Fruit fly (Drosophila melanogaster) whole organism, embryonic: ENCODE measurements around the gene zye.

Experiments used
- Atf-2 ChIP-seq: fragments of 200-800 bp; sonication (Bioruptor generic); optimal IDR thresholded peaks from 2 replicates; lab custom pipeline; 2016; ENCODE audit warnings: missing biosample characterization, missing genetic modification characterization
- B-H1 ChIP-seq: fragments of 200-800 bp; sonication (Bioruptor generic); IDR thresholded peaks from 3 replicates; pipeline ENCODE4 v1.3.6; 2022; ENCODE audit warnings: missing biosample characterization, missing genetic modification characterization
- CG10147 ChIP-seq: fragments of 200-800 bp; sonication (Bioruptor generic); optimal IDR thresholded peaks from 2 replicates; lab custom pipeline; 2019; ENCODE audit warnings: missing biosample characterization, mild to moderate bottlenecking, missing genetic modification characterization, moderate library complexity
- CG10209 ChIP-seq: fragments of 200-800 bp; sonication (Bioruptor generic); optimal IDR thresholded peaks from 3 replicates; lab custom pipeline; 2017; ENCODE audit warnings: missing biosample characterization, mild to moderate bottlenecking, missing genetic modification characterization, missing genetic modification reagents
- CG10321 ChIP-seq: fragments of 200-800 bp; sonication (Bioruptor generic); IDR thresholded peaks from 2 replicates; pipeline ENCODE4 v1.3.6; 2022; ENCODE audit warnings: missing biosample characterization, missing genetic modification characterization
- CG10979 ChIP-seq: fragments of 200-800 bp; sonication (Bioruptor generic); optimal IDR thresholded peaks from 2 replicates; lab custom pipeline; 2018; ENCODE audit warnings: missing biosample characterization, mild to moderate bottlenecking, missing genetic modification characterization, moderate library complexity
- CG11085 ChIP-seq: fragments of 200-800 bp; sonication (Bioruptor generic); IDR thresholded peaks from 2 replicates; pipeline ENCODE4 v1.3.6; 2022; ENCODE audit warnings: missing biosample characterization, missing genetic modification characterization
- CG11504 ChIP-seq: fragments of 200-800 bp; sonication (Bioruptor generic); optimal IDR thresholded peaks from 3 replicates; lab custom pipeline; 2019; ENCODE audit warnings: missing biosample characterization, mild to moderate bottlenecking, missing genetic modification characterization, moderate library complexity
- CG13894 ChIP-seq: fragments of 200-800 bp; sonication (Bioruptor generic); optimal IDR thresholded peaks from 3 replicates; lab custom pipeline; 2018; ENCODE audit warnings: missing biosample characterization, mild to moderate bottlenecking, missing genetic modification characterization, moderate library complexity
- CG14710 ChIP-seq: fragments of 200-800 bp; sonication (Bioruptor generic); optimal IDR thresholded peaks from 3 replicates; lab custom pipeline; 2019; ENCODE audit warnings: missing biosample characterization, mild to moderate bottlenecking, missing genetic modification characterization, moderate library complexity
- CG14965 ChIP-seq: fragments of 200-800 bp; sonication (Bioruptor generic); optimal IDR thresholded peaks from 2 replicates; lab custom pipeline; 2016; ENCODE audit warnings: missing biosample characterization, missing genetic modification characterization, borderline replicate concordance
- CG1529 ChIP-seq: fragments of 200-800 bp; sonication (Bioruptor generic); optimal IDR thresholded peaks from 3 replicates; lab custom pipeline; 2018; ENCODE audit warnings: missing biosample characterization, missing genetic modification characterization
- CG15479 ChIP-seq: fragments of 200-800 bp; sonication (Bioruptor generic); optimal IDR thresholded peaks from 3 replicates; lab custom pipeline; 2019; ENCODE audit warnings: missing biosample characterization, mild to moderate bottlenecking, missing genetic modification characterization, moderate library complexity
- CG16779 ChIP-seq: fragments of 200-800 bp; sonication (Bioruptor generic); IDR thresholded peaks from 2 replicates; pipeline ENCODE4 v1.3.6; 2022; ENCODE audit warnings: missing biosample characterization, missing genetic modification characterization
- CG32767 ChIP-seq: fragments of 200-800 bp; sonication (Bioruptor generic); IDR thresholded peaks from 2 replicates; pipeline ENCODE4 v1.3.6; 2022; ENCODE audit warnings: missing biosample characterization, missing genetic modification characterization
- CG34376 ChIP-seq: fragments of 200-800 bp; sonication (Bioruptor generic); optimal IDR thresholded peaks from 2 replicates; lab custom pipeline; 2018; ENCODE audit warnings: missing biosample characterization, mild to moderate bottlenecking, missing genetic modification characterization
- CG3847 ChIP-seq: fragments of 200-800 bp; sonication (Bioruptor generic); IDR thresholded peaks from 2 replicates; pipeline ENCODE4 v1.3.6; 2022; ENCODE audit warnings: missing biosample characterization, missing genetic modification characterization
- CG42726 ChIP-seq: fragments of 200-800 bp; sonication (Bioruptor generic); IDR thresholded peaks from 2 replicates; pipeline ENCODE4 v1.3.6; 2022; ENCODE audit warnings: missing biosample characterization, missing genetic modification characterization; ENCODE audit not compliant: partially characterized antibody
- CG4360 ChIP-seq: fragments of 200-800 bp; sonication (Bioruptor generic); IDR thresholded peaks from 2 replicates; pipeline ENCODE4 v1.3.6; 2022; ENCODE audit warnings: missing biosample characterization, missing genetic modification characterization
- CG4730 ChIP-seq: fragments of 200-800 bp; sonication (Bioruptor generic); IDR thresholded peaks from 2 replicates; pipeline ENCODE4 v1.3.6; 2022; ENCODE audit warnings: missing biosample characterization, missing genetic modification characterization
- CG6175 ChIP-seq: fragments of 200-800 bp; sonication (Bioruptor generic); IDR thresholded peaks from 3 replicates; pipeline ENCODE4 v1.3.6; 2022; ENCODE audit warnings: missing biosample characterization, missing genetic modification characterization
- CG6683 ChIP-seq: fragments of 200-800 bp; sonication (Bioruptor generic); optimal IDR thresholded peaks from 2 replicates; lab custom pipeline; 2017; ENCODE audit warnings: missing biosample characterization, mild to moderate bottlenecking, missing genetic modification characterization, missing genetic modification reagents
- CG6854 ChIP-seq: fragments of 200-800 bp; sonication (Bioruptor generic); optimal IDR thresholded peaks from 3 replicates; lab custom pipeline; 2017; ENCODE audit warnings: missing biosample characterization, mild to moderate bottlenecking, missing genetic modification characterization
- CG7963 ChIP-seq: fragments of 200-800 bp; sonication (Bioruptor generic); IDR thresholded peaks from 3 replicates; pipeline ENCODE4 v1.3.6; 2022; ENCODE audit warnings: missing biosample characterization, missing genetic modification characterization; ENCODE audit not compliant: partially characterized antibody
- CG8765 ChIP-seq: fragments of 200-800 bp; sonication (Bioruptor generic); IDR thresholded peaks from 2 replicates; pipeline ENCODE4 v1.3.6; 2022; ENCODE audit warnings: missing biosample characterization, missing genetic modification characterization
- CG9876 ChIP-seq: fragments of 200-800 bp; sonication (Bioruptor generic); optimal IDR thresholded peaks from 2 replicates; lab custom pipeline; 2016; ENCODE audit warnings: missing biosample characterization, missing genetic modification characterization
- Mad ChIP-seq: fragments of 200-800 bp; sonication (Bioruptor generic); optimal IDR thresholded peaks from 2 replicates; lab custom pipeline; 2016; ENCODE audit warnings: missing biosample characterization, missing genetic modification characterization
- Med ChIP-seq: fragments of 200-800 bp; sonication (Bioruptor generic); peaks from one replicate; lab custom pipeline; 2016; ENCODE audit warnings: missing biosample characterization, missing genetic modification characterization, mild to moderate bottlenecking, inconsistent platforms, moderate library complexity
- NC2α ChIP-seq: fragments of 200-800 bp; sonication (Bioruptor generic); optimal IDR thresholded peaks from 2 replicates; lab custom pipeline; 2016; ENCODE audit warnings: missing biosample characterization, missing genetic modification characterization
- Xbp1 ChIP-seq: fragments of 200-800 bp; sonication (Bioruptor generic); optimal IDR thresholded peaks from 3 replicates; lab custom pipeline; 2016; ENCODE audit warnings: missing biosample characterization, mild to moderate bottlenecking, missing genetic modification characterization
- ap ChIP-seq: fragments of 200-800 bp; sonication (Bioruptor generic); IDR thresholded peaks from 2 replicates; pipeline ENCODE4 v1.3.6; 2022; ENCODE audit warnings: missing biosample characterization, missing genetic modification characterization
- ara ChIP-seq: fragments of 200-800 bp; sonication (Bioruptor generic); IDR thresholded peaks from 2 replicates; pipeline ENCODE4 v1.3.6; 2022; ENCODE audit warnings: missing biosample characterization, missing genetic modification characterization
- bigmax ChIP-seq: fragments of 200-800 bp; sonication (Bioruptor generic); optimal IDR thresholded peaks from 2 replicates; lab custom pipeline; 2018; ENCODE audit warnings: missing biosample characterization, mild to moderate bottlenecking, missing genetic modification characterization
- bsh ChIP-seq, 2 experiments: fragments of 200-800 bp; sonication (Bioruptor generic); optimal IDR thresholded peaks; 2 replicates each; lab custom pipeline; 2017 to 2018; ENCODE audit warnings: mild to moderate bottlenecking in 2 of 2, missing biosample characterization in 2 of 2, missing genetic modification characterization in 2 of 2, moderate library complexity in 1 of 2
- dpn ChIP-seq, 2 experiments: fragments of 200-800 bp; sonication (Bioruptor generic); optimal IDR thresholded peaks; 3 replicates each; lab custom pipeline; 2016; ENCODE audit warnings: missing biosample characterization in 2 of 2, missing genetic modification characterization in 2 of 2
- en ChIP-seq: fragments of 200-800 bp; sonication (Bioruptor generic); optimal IDR thresholded peaks from 2 replicates; lab custom pipeline; 2016; ENCODE audit warnings: missing biosample characterization, missing genetic modification characterization
- esg ChIP-seq: fragments of 200-800 bp; sonication (Bioruptor generic); conservative IDR thresholded peaks from 2 replicates; pipeline ENCODE4 v1.3.6; 2022; ENCODE audit warnings: missing biosample characterization, missing genetic modification characterization
- gro ChIP-seq: fragments of 200-800 bp; sonication (Bioruptor generic); optimal IDR thresholded peaks from 2 replicates; lab custom pipeline; 2016; ENCODE audit warnings: missing biosample characterization, missing genetic modification characterization
- gt ChIP-seq: fragments of 200-800 bp; sonication (Bioruptor generic); IDR thresholded peaks from 2 replicates; pipeline ENCODE4 v1.3.6; 2022; ENCODE audit warnings: missing biosample characterization, missing genetic modification characterization
- hb ChIP-seq: fragments of 200-800 bp; sonication (Bioruptor generic); IDR thresholded peaks from 3 replicates; pipeline ENCODE4 v1.3.6; 2022; ENCODE audit warnings: missing biosample characterization, missing genetic modification characterization; ENCODE audit not compliant: partially characterized antibody
- her ChIP-seq: fragments of 200-800 bp; sonication (Bioruptor generic); optimal IDR thresholded peaks from 2 replicates; lab custom pipeline; 2016; ENCODE audit warnings: missing biosample characterization, missing genetic modification characterization
- kah ChIP-seq: fragments of 200-800 bp; sonication (Bioruptor generic); optimal IDR thresholded peaks from 2 replicates; lab custom pipeline; 2018; ENCODE audit warnings: missing biosample characterization, mild to moderate bottlenecking, missing genetic modification characterization
- klu ChIP-seq: fragments of 200-800 bp; sonication (Bioruptor generic); IDR thresholded peaks from 2 replicates; pipeline ENCODE4 v1.3.6; 2022; ENCODE audit warnings: missing biosample characterization, missing genetic modification characterization
- mirr ChIP-seq: fragments of 200-800 bp; sonication (Bioruptor generic); optimal IDR thresholded peaks from 3 replicates; lab custom pipeline; 2018; ENCODE audit warnings: missing biosample characterization, mild to moderate bottlenecking, missing genetic modification characterization
- pfk ChIP-seq: fragments of 200-800 bp; sonication (Bioruptor generic); optimal IDR thresholded peaks from 2 replicates; lab custom pipeline; 2018; ENCODE audit warnings: missing biosample characterization, mild to moderate bottlenecking, missing genetic modification characterization, moderate library complexity
- pho ChIP-seq: fragments of 200-800 bp; sonication (Bioruptor generic); optimal IDR thresholded peaks from 2 replicates; lab custom pipeline; 2016; ENCODE audit warnings: missing biosample characterization, missing genetic modification characterization
- schlank ChIP-seq: fragments of 200-800 bp; sonication (Bioruptor generic); optimal IDR thresholded peaks from 2 replicates; lab custom pipeline; 2018; ENCODE audit warnings: missing biosample characterization, mild to moderate bottlenecking, missing genetic modification characterization
- seq ChIP-seq: fragments of 200-800 bp; sonication (Bioruptor generic); IDR thresholded peaks from 2 replicates; pipeline ENCODE4 v1.3.6; 2022; ENCODE audit warnings: missing biosample characterization, missing genetic modification characterization
- sna ChIP-seq: fragments of 200-800 bp; sonication (Bioruptor generic); IDR thresholded peaks from 2 replicates; pipeline ENCODE4 v1.3.6; 2022; ENCODE audit warnings: missing biosample characterization, missing genetic modification characterization; ENCODE audit not compliant: partially characterized antibody
- tna ChIP-seq: fragments of 200-800 bp; sonication (Bioruptor generic); IDR thresholded peaks from 2 replicates; pipeline ENCODE4 v1.3.6; 2022; ENCODE audit warnings: missing biosample characterization, missing genetic modification characterization; ENCODE audit not compliant: partially characterized antibody
- toy ChIP-seq: fragments of 200-800 bp; sonication (Bioruptor generic); IDR thresholded peaks from 2 replicates; pipeline ENCODE4 v1.3.6; 2022; ENCODE audit warnings: missing biosample characterization, missing genetic modification characterization
- trh ChIP-seq: fragments of 200-800 bp; sonication (Bioruptor generic); optimal IDR thresholded peaks from 2 replicates; lab custom pipeline; 2016; ENCODE audit warnings: missing biosample characterization, missing genetic modification characterization

The zye gene

DNA sequence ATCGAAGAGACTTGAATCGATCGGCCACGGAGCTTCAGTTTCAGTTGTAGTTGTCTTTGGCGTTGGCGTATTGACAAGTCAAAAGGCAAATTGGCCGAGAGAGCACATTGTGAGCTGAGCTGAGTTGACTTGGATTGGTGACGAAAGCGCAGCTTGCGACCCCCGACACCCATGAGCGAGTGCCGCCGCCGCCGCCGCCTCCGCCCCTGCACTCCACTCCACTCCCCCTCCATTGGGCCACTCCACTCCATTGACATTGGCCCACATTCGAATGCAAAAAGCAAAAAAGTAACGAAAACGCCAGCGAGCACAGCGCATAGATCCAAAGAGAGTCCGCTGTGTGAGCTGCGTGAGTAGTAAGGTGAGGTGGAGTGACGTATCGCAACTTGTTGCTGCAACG lies 15.6 kb upstream of the zye start:
- no peak for TF ChIP-seq CG10979
- TF ChIP-seq CG10209 (GFP tag; lab: Kevin White, UChicago), result no peak
- TF ChIP-seq CG10321 (GFP tag; lab: Robert Waterston, UW), result no peak
- TF ChIP-seq esg (GFP tag; lab: Robert Waterston, UW), result no peak
- no peak for TF ChIP-seq CG10147
- no peak for TF ChIP-seq bigmax (GFP tag; lab: Kevin White, UChicago)
- 0 out of 2 replicates have a peak, but pooled peaks have one; percentile 30 for TF ChIP-seq tna (GFP tag; lab: Robert Waterston, UW)
- TF ChIP-seq en, result no peak
- TF ChIP-seq CG9876 (GFP tag; lab: Kevin White, UChicago), result no peak
- peak; percentile 48 for TF ChIP-seq Med
- no peak for TF ChIP-seq toy
- TF ChIP-seq gt (GFP tag; lab: Robert Waterston, UW), result no peak
- TF ChIP-seq CG6175 (GFP tag; lab: Robert Waterston, UW), result peak; percentile 64; the same call in 1 of the 3 replicates
- no peak for TF ChIP-seq CG34376
- TF ChIP-seq gro (GFP tag; lab: Kevin White, UChicago), result no peak
- no peak for TF ChIP-seq schlank (tag; lab: Kevin White, UChicago)
- TF ChIP-seq CG1529 (GFP tag; lab: Kevin White, UChicago), result no peak
- TF ChIP-seq CG14710 (tag; lab: Kevin White, UChicago), result no peak
- TF ChIP-seq Atf-2 (GFP tag; lab: Kevin White, UChicago), result no peak
- no peak for TF ChIP-seq CG8765 (GFP tag; lab: Robert Waterston, UW)
- TF ChIP-seq dpn (GFP tag; optimal IDR thresholded peaks at IDR 0.05; lab: Kevin White, UChicago), result no peak
- TF ChIP-seq her (GFP tag; lab: Kevin White, UChicago), result no peak
- TF ChIP-seq ara (GFP tag; lab: Robert Waterston, UW), result no peak
- no peak for TF ChIP-seq CG11504 (tag; lab: Kevin White, UChicago)
- TF ChIP-seq B-H1, result no peak
- TF ChIP-seq pho, result no peak
- no peak for TF ChIP-seq CG15479
- no peak for TF ChIP-seq CG16779
- TF ChIP-seq CG32767, result no peak
- TF ChIP-seq seq (GFP tag; lab: Robert Waterston, UW), result no peak
- TF ChIP-seq CG4360, result no peak
- no peak for TF ChIP-seq CG13894 (tag; lab: Kevin White, UChicago)
- TF ChIP-seq trh (GFP tag; lab: Kevin White, UChicago), result no peak
- TF ChIP-seq klu (GFP tag; lab: Robert Waterston, UW), result no peak
- no peak for TF ChIP-seq CG3847
- TF ChIP-seq CG6854, result no peak
- TF ChIP-seq CG14965 (GFP tag; lab: Kevin White, UChicago), result no peak
- TF ChIP-seq Mad (GFP tag; lab: Kevin White, UChicago), result no peak
- TF ChIP-seq mirr (GFP tag; lab: Kevin White, UChicago), result no peak
- 0 out of 2 replicates have a peak, but pooled peaks have one; percentile 37 for TF ChIP-seq sna (GFP tag; lab: Robert Waterston, UW)
- no peak for TF ChIP-seq pfk (GFP tag; lab: Kevin White, UChicago)
- no peak for TF ChIP-seq NC2α (GFP tag; lab: Kevin White, UChicago)
- TF ChIP-seq CG11085, result no peak
- TF ChIP-seq CG4730 (GFP tag; lab: Robert Waterston, UW), result no peak
- no peak for TF ChIP-seq kah (GFP tag; lab: Kevin White, UChicago)
- no peak for TF ChIP-seq CG7963 (GFP tag; lab: Robert Waterston, UW)
- TF ChIP-seq CG42726, result no peak
- no peak for TF ChIP-seq Xbp1 (GFP tag; lab: Kevin White, UChicago)
- no peak for TF ChIP-seq bsh (GFP tag; optimal IDR thresholded peaks at IDR 0.05; lab: Kevin White, UChicago)
- no peak for TF ChIP-seq CG6683 (GFP tag; lab: Kevin White, UChicago)
- no peak for TF ChIP-seq hb (GFP tag; lab: Robert Waterston, UW)
- TF ChIP-seq ap (GFP tag; lab: Robert Waterston, UW), result no peak
